Fruit fly (Drosophila melanogaster) whole organism, embryonic: ENCODE data around the gene Prx3.
A peak's percentile ranks its signal among the peaks of the same experiment; 100 is the strongest.

Experiments used
- Bgb ChIP-seq: fragments of 200-800 bp; sonication (Bioruptor generic); IDR thresholded peaks from 2 replicates; pipeline ENCODE4 v1.3.6; 2022; ENCODE audit warnings: missing biosample characterization, missing genetic modification characterization; ENCODE audit not compliant: partially characterized antibody
- CG10565 ChIP-seq: fragments of 200-800 bp; sonication (Bioruptor generic); optimal IDR thresholded peaks from 3 replicates; lab custom pipeline; 2016; ENCODE audit warnings: missing biosample characterization, mild to moderate bottlenecking, missing genetic modification characterization
- CG10979 ChIP-seq: fragments of 200-800 bp; sonication (Bioruptor generic); optimal IDR thresholded peaks from 2 replicates; lab custom pipeline; 2018; ENCODE audit warnings: missing biosample characterization, mild to moderate bottlenecking, missing genetic modification characterization, moderate library complexity
- CG11695 ChIP-seq: fragments of 200-800 bp; sonication (Bioruptor generic); IDR thresholded peaks from 3 replicates; pipeline ENCODE4 v1.3.6; 2022; ENCODE audit warnings: missing biosample characterization, missing genetic modification characterization
- CG13296 ChIP-seq: fragments of 200-800 bp; sonication (Bioruptor generic); optimal IDR thresholded peaks from 3 replicates; lab custom pipeline; 2018; ENCODE audit warnings: missing biosample characterization, mild to moderate bottlenecking, missing genetic modification characterization
- CG13624 ChIP-seq: fragments of 200-800 bp; sonication (Bioruptor generic); optimal IDR thresholded peaks from 2 replicates; lab custom pipeline; 2016; ENCODE audit warnings: missing biosample characterization, missing genetic modification characterization
- CG15011 ChIP-seq: fragments of 200-800 bp; sonication (Bioruptor generic); optimal IDR thresholded peaks from 3 replicates; lab custom pipeline; 2018; ENCODE audit warnings: missing biosample characterization, mild to moderate bottlenecking, missing genetic modification characterization
- CG15269 ChIP-seq: fragments of 200-800 bp; sonication (Bioruptor generic); optimal IDR thresholded peaks from 2 replicates; lab custom pipeline; 2018; ENCODE audit warnings: missing biosample characterization, mild to moderate bottlenecking, missing genetic modification characterization, moderate library complexity
- CG1603 ChIP-seq: fragments of 200-800 bp; sonication (Bioruptor generic); optimal IDR thresholded peaks from 2 replicates; lab custom pipeline; 2019; ENCODE audit warnings: missing biosample characterization, mild to moderate bottlenecking, missing genetic modification characterization, moderate library complexity
- CG16815 ChIP-seq: fragments of 200-800 bp; sonication (Bioruptor generic); optimal IDR thresholded peaks from 3 replicates; lab custom pipeline; 2017; ENCODE audit warnings: missing biosample characterization, mild to moderate bottlenecking, missing genetic modification characterization
- CG17385 ChIP-seq: fragments of 200-800 bp; sonication (Bioruptor generic); optimal IDR thresholded peaks from 3 replicates; lab custom pipeline; 2018; ENCODE audit warnings: missing biosample characterization, mild to moderate bottlenecking, missing genetic modification characterization
- CG18262 ChIP-seq: fragments of 200-800 bp; optimal IDR thresholded peaks from 3 replicates; lab custom pipeline; 2019; ENCODE audit warnings: missing biosample characterization, mild to moderate bottlenecking, missing genetic modification characterization, moderate library complexity
- CG2712 ChIP-seq: fragments of 200-800 bp; optimal IDR thresholded peaks from 3 replicates; lab custom pipeline; 2019; ENCODE audit warnings: missing biosample characterization, mild to moderate bottlenecking, missing genetic modification characterization, moderate library complexity
- CG3838 ChIP-seq: fragments of 200-800 bp; sonication (Bioruptor generic); optimal IDR thresholded peaks from 3 replicates; lab custom pipeline; 2016; ENCODE audit warnings: missing biosample characterization, missing genetic modification characterization
- CG3847 ChIP-seq: fragments of 200-800 bp; sonication (Bioruptor generic); IDR thresholded peaks from 2 replicates; pipeline ENCODE4 v1.3.6; 2022; ENCODE audit warnings: missing biosample characterization, missing genetic modification characterization
- CG5953 ChIP-seq: fragments of 200-800 bp; sonication (Bioruptor generic); IDR thresholded peaks from 2 replicates; pipeline ENCODE4 v1.3.6; 2022; ENCODE audit warnings: missing biosample characterization, missing genetic modification characterization
- CG7271 ChIP-seq: fragments of 200-800 bp; sonication (Bioruptor generic); optimal IDR thresholded peaks from 2 replicates; lab custom pipeline; 2018; ENCODE audit warnings: missing biosample characterization, mild to moderate bottlenecking, missing genetic modification characterization, moderate library complexity
- CG8290 ChIP-seq, 3 experiments: fragments of 200-800 bp; sonication (Bioruptor generic); optimal IDR thresholded peaks; 2 replicates each; lab custom pipeline; 2016 to 2019; ENCODE audit warnings: missing biosample characterization in 3 of 3, missing genetic modification characterization in 3 of 3, mild to moderate bottlenecking in 2 of 3, moderate library complexity in 1 of 3
- CG8388 ChIP-seq: fragments of 200-800 bp; sonication (Bioruptor generic); optimal IDR thresholded peaks from 2 replicates; lab custom pipeline; 2019; ENCODE audit warnings: missing biosample characterization, mild to moderate bottlenecking, missing genetic modification characterization, moderate library complexity
- CG8924 ChIP-seq: fragments of 200-800 bp; optimal IDR thresholded peaks from 3 replicates; lab custom pipeline; 2019; ENCODE audit warnings: missing biosample characterization, mild to moderate bottlenecking, missing genetic modification characterization, moderate library complexity
- CG9609 ChIP-seq: fragments of 200-800 bp; sonication (Bioruptor generic); optimal IDR thresholded peaks from 3 replicates; lab custom pipeline; 2016; ENCODE audit warnings: missing biosample characterization, missing genetic modification characterization
- D ChIP-seq, 2 experiments: fragments of 200-800 bp in 1 of 2; fragments of >200 bp in 1 of 2; sonication (Bioruptor generic) in 1 of 2; optimal IDR thresholded peaks; 2 replicates in 1 of 2; 3 replicates in 1 of 2; lab custom pipeline; 2017; ENCODE audit warnings: mild to moderate bottlenecking in 1 of 2, missing biosample characterization in 1 of 2, missing genetic modification characterization in 1 of 2, missing genetic modification reagents in 1 of 2
- Fer3 ChIP-seq: fragments of 200-800 bp; sonication (Bioruptor generic); optimal IDR thresholded peaks from 2 replicates; lab custom pipeline; 2018; ENCODE audit warnings: missing biosample characterization, mild to moderate bottlenecking, missing genetic modification characterization, moderate library complexity
- Hsf ChIP-seq: fragments of 200-800 bp; sonication (Bioruptor generic); optimal IDR thresholded peaks from 3 replicates; lab custom pipeline; 2016; ENCODE audit warnings: missing biosample characterization, missing genetic modification characterization
- Neu2 ChIP-seq: fragments of 200-800 bp; sonication (Bioruptor generic); optimal IDR thresholded peaks from 3 replicates; lab custom pipeline; 2016; ENCODE audit warnings: missing biosample characterization, missing genetic modification characterization, borderline replicate concordance
- Oaz ChIP-seq: fragments of 200-800 bp; sonication (Bioruptor generic); IDR thresholded peaks from 2 replicates; pipeline ENCODE4 v1.3.6; 2022; ENCODE audit warnings: missing biosample characterization, missing genetic modification characterization
- Oli ChIP-seq: fragments of 200-800 bp; sonication (Bioruptor generic); optimal IDR thresholded peaks from 2 replicates; lab custom pipeline; 2018; ENCODE audit warnings: missing biosample characterization, mild to moderate bottlenecking, missing genetic modification characterization, moderate library complexity
- Pdp1 ChIP-seq, 2 experiments: fragments of 200-800 bp; sonication (Bioruptor generic); optimal IDR thresholded peaks; 3 replicates each; lab custom pipeline; 2016; ENCODE audit warnings: missing biosample characterization in 2 of 2, missing genetic modification characterization in 2 of 2, mild to moderate bottlenecking in 1 of 2, moderate library complexity in 1 of 2
- Rfx ChIP-seq: fragments of 200-800 bp; sonication (Bioruptor generic); IDR thresholded peaks from 2 replicates; pipeline ENCODE4 v1.3.6; 2022; ENCODE audit warnings: missing biosample characterization, missing genetic modification characterization
- Trl ChIP-seq, 3 experiments: fragments of >200 bp in 2 of 3; fragments of 200-800 bp in 1 of 3; sonication (Bioruptor generic) in 1 of 3; optimal IDR thresholded peaks; 2 replicates in 1 of 3; 3 replicates in 2 of 3; lab custom pipeline; 2016 to 2017; ENCODE audit warnings: missing biosample characterization in 1 of 3, missing genetic modification characterization in 1 of 3
- al ChIP-seq: fragments of 200-800 bp; sonication (Bioruptor generic); IDR thresholded peaks from 2 replicates; pipeline ENCODE4 v1.3.6; 2022; ENCODE audit warnings: missing biosample characterization, missing genetic modification characterization
- aop ChIP-seq: fragments of 200-800 bp; sonication (Bioruptor generic); IDR thresholded peaks from 2 replicates; pipeline ENCODE4 v1.3.6; 2022; ENCODE audit warnings: missing biosample characterization, missing genetic modification characterization
- chm ChIP-seq: fragments of 200-800 bp; sonication (Bioruptor generic); IDR thresholded peaks from 2 replicates; pipeline ENCODE4 v1.3.6; 2022; ENCODE audit warnings: missing biosample characterization, missing genetic modification characterization
- eve ChIP-seq, 2 experiments: fragments of >200 bp; optimal IDR thresholded peaks; 2 replicates each; lab custom pipeline; 2017; ENCODE audit warnings: missing biosample characterization in 2 of 2, missing genetic modification characterization in 2 of 2
- gem ChIP-seq: fragments of 200-800 bp; sonication (Bioruptor generic); optimal IDR thresholded peaks from 2 replicates; lab custom pipeline; 2019; ENCODE audit warnings: missing biosample characterization, mild to moderate bottlenecking, missing genetic modification characterization, moderate library complexity
- grau ChIP-seq: fragments of 200-800 bp; optimal IDR thresholded peaks from 3 replicates; lab custom pipeline; 2019; ENCODE audit warnings: missing biosample characterization, mild to moderate bottlenecking, missing genetic modification characterization, moderate library complexity
- gsb-n ChIP-seq: fragments of 200-800 bp; sonication (Bioruptor generic); optimal IDR thresholded peaks from 3 replicates; lab custom pipeline; 2018; ENCODE audit warnings: missing biosample characterization, mild to moderate bottlenecking, missing genetic modification characterization
- hkb ChIP-seq, 2 experiments: fragments of 200-800 bp in 1 of 2; fragments of >200 bp in 1 of 2; sonication (Bioruptor generic) in 1 of 2; IDR thresholded peaks in 1 of 2; optimal IDR thresholded peaks in 1 of 2; 2 replicates each; pipeline versions ENCODE4 v1.3.6 to Lab custom; 2017 to 2022; ENCODE audit warnings: missing biosample characterization in 1 of 2, missing genetic modification characterization in 1 of 2
- jumu ChIP-seq: fragments of 200-800 bp; sonication (Bioruptor generic); optimal IDR thresholded peaks from 3 replicates; lab custom pipeline; 2016; ENCODE audit warnings: missing biosample characterization, missing genetic modification characterization
- klu ChIP-seq: fragments of 200-800 bp; sonication (Bioruptor generic); IDR thresholded peaks from 2 replicates; pipeline ENCODE4 v1.3.6; 2022; ENCODE audit warnings: missing biosample characterization, missing genetic modification characterization
- mirr ChIP-seq: fragments of 200-800 bp; sonication (Bioruptor generic); optimal IDR thresholded peaks from 3 replicates; lab custom pipeline; 2018; ENCODE audit warnings: missing biosample characterization, mild to moderate bottlenecking, missing genetic modification characterization
- onecut ChIP-seq: fragments of 200-800 bp; sonication (Bioruptor generic); IDR thresholded peaks from 2 replicates; pipeline ENCODE4 v1.3.6; 2022; ENCODE audit warnings: missing biosample characterization, missing genetic modification characterization
- ro ChIP-seq: fragments of 200-800 bp; sonication (Bioruptor generic); IDR thresholded peaks from 2 replicates; pipeline ENCODE4 v1.3.6; 2022; ENCODE audit warnings: missing biosample characterization, missing genetic modification characterization
- sens ChIP-seq: fragments of 200-800 bp; sonication (Bioruptor generic); peaks from one replicate; lab custom pipeline; 2016; ENCODE audit warnings: missing biosample characterization, missing genetic modification characterization
- sim ChIP-seq: fragments of 200-800 bp; sonication (Bioruptor generic); IDR thresholded peaks from 2 replicates; pipeline ENCODE4 v1.3.6; 2022; ENCODE audit warnings: missing biosample characterization, missing genetic modification characterization
- slou ChIP-seq: fragments of 200-800 bp; sonication (Bioruptor generic); optimal IDR thresholded peaks from 3 replicates; lab custom pipeline; 2016; ENCODE audit warnings: missing biosample characterization, missing genetic modification characterization
- so ChIP-seq: fragments of 200-800 bp; sonication (Bioruptor generic); IDR thresholded peaks from 3 replicates; pipeline ENCODE4 v1.3.6; 2022; ENCODE audit warnings: missing biosample characterization, missing genetic modification characterization
- tx ChIP-seq: fragments of 200-800 bp; sonication (Bioruptor generic); optimal IDR thresholded peaks from 2 replicates; lab custom pipeline; 2016; ENCODE audit warnings: missing biosample characterization, missing genetic modification characterization

The Prx3 gene

dm6 chr3R:17550827-17551468 lies 4.6 kb upstream of the Prx3 start:
- TF ChIP-seq chm (GFP tag; lab: Robert Waterston, UW) (0 out of 2 replicates have a peak, but pooled peaks have one; percentile 13), CG15269 (no peak), aop (GFP tag; lab: Robert Waterston, UW) (no peak), Bgb (no peak), CG16815 (peak; percentile 51), slou (GFP tag; lab: Kevin White, UChicago) (no peak), al (GFP tag; lab: Robert Waterston, UW) (no peak), CG13624 (peak; percentile 28), Fer3 (peak; percentile 4), klu (no peak), CG15011 (GFP tag; lab: Kevin White, UChicago) (no peak), onecut (GFP tag; lab: Robert Waterston, UW) (peak; percentile 38; the same call in 1 of the 2 replicates), CG7271 (tag; lab: Kevin White, UChicago) (peak; percentile 45), mirr (GFP tag; lab: Kevin White, UChicago) (peak; percentile 30), Hsf (GFP tag; lab: Kevin White, UChicago) (peak; percentile 44), jumu (GFP tag; lab: Kevin White, UChicago) (peak; percentile 7), eve (GFP tag; optimal IDR thresholded peaks at IDR 0.05; lab: Kevin White, UChicago) (no peak), hkb (optimal IDR thresholded peaks at IDR 0.05; lab: Kevin White, UChicago) (no peak), hkb (GFP tag; IDR thresholded peaks at IDR 0.05; lab: Robert Waterston, UW) (0 out of 2 replicates have a peak, but pooled peaks have one; percentile 11), CG9609 (GFP tag; lab: Kevin White, UChicago) (peak; percentile 14), CG8924 (tag; lab: Kevin White, UChicago) (peak; percentile 45), sim (GFP tag; lab: Robert Waterston, UW) (peak; percentile 19; the same call in 1 of the 2 replicates), CG18262 (peak; percentile 63), CG10979 (tag; lab: Kevin White, UChicago) (peak; percentile 80), CG11695 (GFP tag; lab: Robert Waterston, UW) (no peak), sens (GFP tag; lab: Kevin White, UChicago) (peak; percentile 92), CG8290 (GFP tag; optimal IDR thresholded peaks at IDR 0.05; lab: Kevin White, UChicago) (peak; percentile 25), CG8290 (tag; optimal IDR thresholded peaks at IDR 0.05; lab: Kevin White, UChicago) (no peak), CG1603 (peak; percentile 84), gsb-n (peak; percentile 52), gem (tag; lab: Kevin White, UChicago) (peak; percentile 76), grau (tag; lab: Kevin White, UChicago) (peak; percentile 53), CG17385 (GFP tag; lab: Kevin White, UChicago) (peak; percentile 41), Oaz (GFP tag; lab: Robert Waterston, UW) (no peak), CG5953 (0 out of 2 replicates have a peak, but pooled peaks have one; percentile 18), CG2712 (tag; lab: Kevin White, UChicago) (peak; percentile 76), Pdp1 (GFP tag; optimal IDR thresholded peaks at IDR 0.05; lab: Kevin White, UChicago) (peak in 1 of 2 experiments; percentile 3), Oli (tag; lab: Kevin White, UChicago) (peak; percentile 62), D (optimal IDR thresholded peaks at IDR 0.05; lab: Kevin White, UChicago) (no peak), D (GFP tag; optimal IDR thresholded peaks at IDR 0.05; lab: Kevin White, UChicago) (peak; percentile 48), CG10565 (peak; percentile 33), Rfx (no peak), CG3838 (GFP tag; lab: Kevin White, UChicago) (no peak), tx (GFP tag; lab: Kevin White, UChicago) (peak; percentile 7), ro (no peak), Trl (optimal IDR thresholded peaks at IDR 0.05; lab: Kevin White, UChicago) (no peak), Trl (GFP tag; optimal IDR thresholded peaks at IDR 0.05; lab: Kevin White, UChicago) (peak; percentile 45), CG8388 (GFP tag; lab: Kevin White, UChicago) (peak; percentile 65), so (no peak), Neu2 (peak; percentile 53), CG13296 (GFP tag; lab: Kevin White, UChicago) (no peak), CG3847 (GFP tag; lab: Robert Waterston, UW) (0 out of 2 replicates have a peak, but pooled peaks have one; percentile 9)
